Fruit fly (Drosophila melanogaster) whole organism, embryonic: Measurements from ENCODE around the gene CG31710.

Experiments
- B-H2 ChIP-seq: fragments of 200-800 bp; sonication (Bioruptor generic); optimal IDR thresholded peaks from 2 replicates; lab custom pipeline; 2018; ENCODE audit warnings: missing biosample characterization, mild to moderate bottlenecking, missing genetic modification characterization
- Bgb ChIP-seq: fragments of 200-800 bp; sonication (Bioruptor generic); IDR thresholded peaks from 2 replicates; pipeline ENCODE4 v1.3.6; 2022; ENCODE audit warnings: missing biosample characterization, missing genetic modification characterization; ENCODE audit not compliant: partially characterized antibody
- CG10654 ChIP-seq: fragments of 200-800 bp; sonication (Bioruptor generic); optimal IDR thresholded peaks from 2 replicates; lab custom pipeline; 2016; ENCODE audit warnings: missing biosample characterization, missing genetic modification characterization
- CG11696 ChIP-seq: fragments of 200-800 bp; sonication (Bioruptor generic); IDR thresholded peaks from 2 replicates; pipeline ENCODE4 v1.3.6; 2022; ENCODE audit warnings: missing biosample characterization, missing genetic modification characterization
- CG12155 ChIP-seq: fragments of 200-800 bp; sonication (Bioruptor generic); optimal IDR thresholded peaks from 3 replicates; lab custom pipeline; 2016; ENCODE audit warnings: missing biosample characterization, missing genetic modification characterization
- CG14441 ChIP-seq: fragments of 200-800 bp; sonication (Bioruptor generic); IDR thresholded peaks from 2 replicates; pipeline ENCODE4 v1.3.6; 2022; ENCODE audit warnings: missing biosample characterization, missing genetic modification characterization
- CG14860 ChIP-seq: fragments of 200-800 bp; sonication (Bioruptor generic); IDR thresholded peaks from 3 replicates; pipeline ENCODE4 v1.3.6; 2022; ENCODE audit warnings: missing biosample characterization, missing genetic modification characterization; ENCODE audit not compliant: partially characterized antibody
- CG15479 ChIP-seq: fragments of 200-800 bp; sonication (Bioruptor generic); optimal IDR thresholded peaks from 3 replicates; lab custom pipeline; 2019; ENCODE audit warnings: missing biosample characterization, mild to moderate bottlenecking, missing genetic modification characterization, moderate library complexity
- CG1832 ChIP-seq: fragments of 200-800 bp; sonication (Bioruptor generic); optimal IDR thresholded peaks from 2 replicates; lab custom pipeline; 2017; ENCODE audit warnings: missing biosample characterization, mild to moderate bottlenecking, missing genetic modification characterization, inconsistent platforms
- CG2712 ChIP-seq: fragments of 200-800 bp; optimal IDR thresholded peaks from 3 replicates; lab custom pipeline; 2019; ENCODE audit warnings: missing biosample characterization, mild to moderate bottlenecking, missing genetic modification characterization, moderate library complexity
- CG31224 ChIP-seq: fragments of 200-800 bp; sonication (Bioruptor generic); IDR thresholded peaks from 2 replicates; pipeline ENCODE4 v1.3.6; 2022; ENCODE audit warnings: missing biosample characterization, missing genetic modification characterization
- CG32767 ChIP-seq: fragments of 200-800 bp; sonication (Bioruptor generic); IDR thresholded peaks from 2 replicates; pipeline ENCODE4 v1.3.6; 2022; ENCODE audit warnings: missing biosample characterization, missing genetic modification characterization
- CG3281 ChIP-seq: fragments of 200-800 bp; sonication (Bioruptor generic); optimal IDR thresholded peaks from 3 replicates; lab custom pipeline; 2017; ENCODE audit warnings: missing biosample characterization, mild to moderate bottlenecking, missing genetic modification characterization
- CG3407 ChIP-seq: fragments of 200-800 bp; sonication (Bioruptor generic); optimal IDR thresholded peaks from 2 replicates; lab custom pipeline; 2018; ENCODE audit warnings: missing biosample characterization, mild to moderate bottlenecking, missing genetic modification characterization
- CG4328 ChIP-seq: fragments of 200-800 bp; sonication (Bioruptor generic); optimal IDR thresholded peaks from 3 replicates; lab custom pipeline; 2017; ENCODE audit warnings: missing biosample characterization, missing genetic modification reagents, missing genetic modification characterization
- CG4820 ChIP-seq: fragments of 200-800 bp; sonication (Bioruptor generic); optimal IDR thresholded peaks from 3 replicates; lab custom pipeline; 2016; ENCODE audit warnings: missing biosample characterization, missing genetic modification characterization
- CG5245 ChIP-seq: fragments of 200-800 bp; sonication (Bioruptor generic); optimal IDR thresholded peaks from 3 replicates; lab custom pipeline; 2016; ENCODE audit warnings: missing biosample characterization, missing genetic modification characterization
- CG5953 ChIP-seq: fragments of 200-800 bp; sonication (Bioruptor generic); IDR thresholded peaks from 2 replicates; pipeline ENCODE4 v1.3.6; 2022; ENCODE audit warnings: missing biosample characterization, missing genetic modification characterization
- CG6654 ChIP-seq: fragments of 200-800 bp; sonication (Bioruptor generic); optimal IDR thresholded peaks from 2 replicates; lab custom pipeline; 2017; ENCODE audit warnings: missing biosample characterization, mild to moderate bottlenecking, missing genetic modification characterization
- CG7786 ChIP-seq: fragments of 200-800 bp; sonication (Bioruptor generic); optimal IDR thresholded peaks from 2 replicates; lab custom pipeline; 2016; ENCODE audit warnings: missing biosample characterization, missing genetic modification characterization
- CG7928 ChIP-seq: fragments of 200-800 bp; sonication (Bioruptor generic); optimal IDR thresholded peaks from 2 replicates; lab custom pipeline; 2017; ENCODE audit warnings: missing biosample characterization, mild to moderate bottlenecking, missing genetic modification characterization
- CG9437 ChIP-seq: fragments of 200-800 bp; sonication (Bioruptor generic); optimal IDR thresholded peaks from 2 replicates; lab custom pipeline; 2018; ENCODE audit warnings: missing biosample characterization, mild to moderate bottlenecking, missing genetic modification characterization
- Doc3 ChIP-seq: fragments of 200-800 bp; sonication (Bioruptor generic); IDR thresholded peaks from 3 replicates; pipeline ENCODE4 v1.3.6; 2022; ENCODE audit warnings: missing biosample characterization, missing genetic modification characterization; ENCODE audit not compliant: partially characterized antibody
- E2f1 ChIP-seq: fragments of 200-800 bp; sonication (Bioruptor generic); IDR thresholded peaks from 2 replicates; pipeline ENCODE4 v1.3.6; 2022; ENCODE audit warnings: missing biosample characterization, missing genetic modification characterization
- H2.0 ChIP-seq: fragments of 200-800 bp; sonication (Bioruptor generic); IDR thresholded peaks from 2 replicates; pipeline ENCODE4 v1.3.6; 2022; ENCODE audit warnings: missing biosample characterization, missing genetic modification characterization
- HLH3B ChIP-seq: fragments of 200-800 bp; sonication (Bioruptor generic); IDR thresholded peaks from 2 replicates; pipeline ENCODE4 v1.3.6; 2022; ENCODE audit warnings: missing biosample characterization, missing genetic modification characterization
- HLH4C ChIP-seq: fragments of 200-800 bp; sonication (Bioruptor generic); IDR thresholded peaks from 3 replicates; pipeline ENCODE4 v1.3.6; 2022; ENCODE audit warnings: missing biosample characterization, missing genetic modification characterization; ENCODE audit not compliant: partially characterized antibody
- MTF-1 ChIP-seq: fragments of 200-800 bp; sonication (Bioruptor generic); optimal IDR thresholded peaks from 2 replicates; lab custom pipeline; 2018; ENCODE audit warnings: missing biosample characterization, mild to moderate bottlenecking, missing genetic modification characterization, borderline replicate concordance
- NC2β ChIP-seq: fragments of 200-800 bp; sonication (Bioruptor generic); optimal IDR thresholded peaks from 2 replicates; lab custom pipeline; 2016; ENCODE audit warnings: missing biosample characterization, missing genetic modification characterization
- Poxn ChIP-seq: fragments of 200-800 bp; sonication (Bioruptor generic); IDR thresholded peaks from 2 replicates; pipeline ENCODE4 v1.3.6; 2022; ENCODE audit warnings: missing biosample characterization, missing genetic modification characterization
- Ravus ChIP-seq: fragments of 200-800 bp; sonication (Bioruptor generic); IDR thresholded peaks from 2 replicates; pipeline ENCODE4 v1.3.6; 2022; ENCODE audit warnings: missing biosample characterization, missing genetic modification characterization
- Sox100B ChIP-seq: fragments of 200-800 bp; sonication (Bioruptor generic); optimal IDR thresholded peaks from 3 replicates; lab custom pipeline; 2018; ENCODE audit warnings: missing biosample characterization, mild to moderate bottlenecking, missing genetic modification characterization
- Tbp ChIP-seq: fragments of >200 bp; optimal IDR thresholded peaks from 2 replicates; lab custom pipeline; 2018; ENCODE audit warnings: missing biosample characterization, missing genetic modification characterization
- bsh ChIP-seq, 2 experiments: fragments of 200-800 bp; sonication (Bioruptor generic); optimal IDR thresholded peaks; 2 replicates each; lab custom pipeline; 2017 to 2018; ENCODE audit warnings: mild to moderate bottlenecking in 2 of 2, missing biosample characterization in 2 of 2, missing genetic modification characterization in 2 of 2, moderate library complexity in 1 of 2
- caup ChIP-seq: fragments of 200-800 bp; sonication (Bioruptor generic); optimal IDR thresholded peaks from 3 replicates; lab custom pipeline; 2017; ENCODE audit warnings: missing biosample characterization, mild to moderate bottlenecking, missing genetic modification characterization, moderate library complexity; ENCODE audit not compliant: severe bottlenecking
- crol ChIP-seq: fragments of 200-800 bp; sonication (Bioruptor generic); IDR thresholded peaks from 2 replicates; pipeline ENCODE4 v1.3.6; 2022; ENCODE audit warnings: missing biosample characterization, missing genetic modification characterization
- da ChIP-seq: fragments of 200-800 bp; sonication (Bioruptor generic); optimal IDR thresholded peaks from 2 replicates; lab custom pipeline; 2016; ENCODE audit warnings: missing biosample characterization, missing genetic modification characterization
- dpn ChIP-seq, 2 experiments: fragments of 200-800 bp; sonication (Bioruptor generic); optimal IDR thresholded peaks; 3 replicates each; lab custom pipeline; 2016; ENCODE audit warnings: missing biosample characterization in 2 of 2, missing genetic modification characterization in 2 of 2
- jumu ChIP-seq: fragments of 200-800 bp; sonication (Bioruptor generic); optimal IDR thresholded peaks from 3 replicates; lab custom pipeline; 2016; ENCODE audit warnings: missing biosample characterization, missing genetic modification characterization
- kay ChIP-seq: fragments of 200-800 bp; sonication (Bioruptor generic); optimal IDR thresholded peaks from 2 replicates; lab custom pipeline; 2016; ENCODE audit warnings: missing biosample characterization, missing genetic modification characterization
- nau ChIP-seq: fragments of 200-800 bp; sonication (Bioruptor generic); optimal IDR thresholded peaks from 3 replicates; lab custom pipeline; 2017; ENCODE audit warnings: missing biosample characterization, mild to moderate bottlenecking, missing genetic modification characterization, missing genetic modification reagents
- nmo ChIP-seq: fragments of 200-800 bp; sonication (Bioruptor generic); optimal IDR thresholded peaks from 2 replicates; lab custom pipeline; 2018; ENCODE audit warnings: missing biosample characterization, mild to moderate bottlenecking, missing genetic modification characterization, moderate library complexity
- onecut ChIP-seq: fragments of 200-800 bp; sonication (Bioruptor generic); IDR thresholded peaks from 2 replicates; pipeline ENCODE4 v1.3.6; 2022; ENCODE audit warnings: missing biosample characterization, missing genetic modification characterization
- pum ChIP-seq: fragments of 200-800 bp; sonication (Bioruptor generic); optimal IDR thresholded peaks from 2 replicates; lab custom pipeline; 2016; ENCODE audit warnings: missing biosample characterization, missing genetic modification characterization
- salm ChIP-seq: fragments of 200-800 bp; sonication (Bioruptor generic); optimal IDR thresholded peaks from 2 replicates; lab custom pipeline; 2018; ENCODE audit warnings: missing biosample characterization, mild to moderate bottlenecking, missing genetic modification characterization
- tup ChIP-seq: fragments of 200-800 bp; sonication (Bioruptor generic); optimal IDR thresholded peaks from 2 replicates; lab custom pipeline; 2016; ENCODE audit warnings: missing biosample characterization, mild to moderate bottlenecking, missing genetic modification characterization, moderate library complexity
- unc-4 ChIP-seq: fragments of 200-800 bp; sonication (Bioruptor generic); IDR thresholded peaks from 2 replicates; pipeline ENCODE4 v1.3.6; 2022; ENCODE audit warnings: missing biosample characterization, missing genetic modification characterization; ENCODE audit not compliant: partially characterized antibody
- zfh1 ChIP-seq: fragments of 200-800 bp; sonication (Bioruptor generic); IDR thresholded peaks from 3 replicates; pipeline ENCODE4 v1.3.6; 2022; ENCODE audit warnings: missing biosample characterization, missing genetic modification characterization

CG31710 gene

dm6 chr2L:9692364-9693348 is 13.1 kb downstream of the CG31710 start (continued):
- TF ChIP-seq salm (no peak), HLH4C (GFP tag; lab: Robert Waterston, UW) (no peak), CG1832 (GFP tag; lab: Kevin White, UChicago) (no peak), CG12155 (GFP tag; lab: Kevin White, UChicago) (peak; percentile 59), caup (GFP tag; lab: Kevin White, UChicago) (peak; percentile 58), CG9437 (GFP tag; lab: Kevin White, UChicago) (peak; percentile 41), MTF-1 (GFP tag; lab: Kevin White, UChicago) (no peak), CG6654 (no peak), jumu (GFP tag; lab: Kevin White, UChicago) (no peak), CG32767 (GFP tag; lab: Robert Waterston, UW) (peak; percentile 55; the same call in 1 of the 2 replicates), CG7928 (GFP tag; lab: Kevin White, UChicago) (peak; percentile 6), kay (GFP tag; lab: Kevin White, UChicago) (peak; percentile 38), pum (GFP tag; lab: Kevin White, UChicago) (no peak), B-H2 (GFP tag; lab: Kevin White, UChicago) (no peak), CG2712 (peak; percentile 54), HLH3B (peak; percentile 78), CG14860 (no peak), Bgb (no peak), Ravus (peak; percentile 50), crol (GFP tag; lab: Robert Waterston, UW) (0 out of 2 replicates have a peak, but pooled peaks have one; percentile 32), CG7786 (no peak), onecut (GFP tag; lab: Robert Waterston, UW) (no peak), bsh (GFP tag; optimal IDR thresholded peaks at IDR 0.05; lab: Kevin White, UChicago) (peak in 1 of 2 experiments; percentile 45), NC2β (GFP tag; lab: Kevin White, UChicago) (no peak), E2f1 (GFP tag; lab: Robert Waterston, UW) (peak; percentile 86), tup (no peak), CG5245 (GFP tag; lab: Kevin White, UChicago) (no peak), CG3407 (no peak), CG31224 (peak; percentile 78), CG14441 (peak; percentile 84), CG3281 (peak; percentile 67), CG4820 (GFP tag; lab: Kevin White, UChicago) (peak; percentile 19), CG10654 (GFP tag; lab: Kevin White, UChicago) (peak; percentile 13), CG11696 (peak; percentile 67), Tbp (no peak), H2.0 (GFP tag; lab: Robert Waterston, UW) (peak; percentile 81), dpn (GFP tag; optimal IDR thresholded peaks at IDR 0.05; lab: Kevin White, UChicago) (peak; percentile 48 to 59), nmo (GFP tag; lab: Kevin White, UChicago) (peak; percentile 29), zfh1 (GFP tag; lab: Robert Waterston, UW) (peak; percentile 33; the same call in 2 of the 3 replicates), da (GFP tag; lab: Kevin White, UChicago) (no peak), unc-4 (GFP tag; lab: Robert Waterston, UW) (no peak), Doc3 (GFP tag; lab: Robert Waterston, UW) (no peak), nau (GFP tag; lab: Kevin White, UChicago) (peak; percentile 43), CG15479 (GFP tag; lab: Kevin White, UChicago) (no peak), CG5953 (peak; percentile 59; the same call in 1 of the 2 replicates), Poxn (peak; percentile 68), CG4328 (GFP tag; lab: Kevin White, UChicago) (no peak), Sox100B (GFP tag; lab: Kevin White, UChicago) (peak; percentile 40)
